Fruit fly (Drosophila melanogaster) whole organism, embryonic: ENCODE measurements around the gene AhcyL1.

ENCODE experiments used
- Ada2b ChIP-seq: fragments of 200-800 bp; sonication (Bioruptor generic); IDR thresholded peaks from 2 replicates; pipeline ENCODE4 v1.3.6; 2022; ENCODE audit warnings: missing biosample characterization, missing genetic modification characterization
- Antp ChIP-seq: fragments of 200-800 bp; sonication (Bioruptor generic); optimal IDR thresholded peaks from 3 replicates; lab custom pipeline; 2016; ENCODE audit warnings: missing biosample characterization, missing genetic modification characterization
- CG10267 ChIP-seq: fragments of 200-800 bp; sonication (Bioruptor generic); optimal IDR thresholded peaks from 2 replicates; lab custom pipeline; 2018; ENCODE audit warnings: missing biosample characterization, mild to moderate bottlenecking, missing genetic modification characterization, moderate library complexity
- CG10366 ChIP-seq: fragments of 200-800 bp; sonication (Bioruptor generic); IDR thresholded peaks from 2 replicates; pipeline ENCODE4 v1.3.6; 2022; ENCODE audit warnings: missing biosample characterization, missing genetic modification characterization
- CG11093 ChIP-seq: fragments of 200-800 bp; sonication (Bioruptor generic); IDR thresholded peaks from 3 replicates; pipeline ENCODE4 v1.3.6; 2022; ENCODE audit warnings: missing biosample characterization, missing genetic modification characterization
- CG11456 ChIP-seq: fragments of 200-800 bp; sonication (Bioruptor generic); IDR thresholded peaks from 3 replicates; pipeline ENCODE4 v1.3.6; 2022; ENCODE audit warnings: missing biosample characterization, missing genetic modification characterization
- CG11695 ChIP-seq: fragments of 200-800 bp; sonication (Bioruptor generic); IDR thresholded peaks from 3 replicates; pipeline ENCODE4 v1.3.6; 2022; ENCODE audit warnings: missing biosample characterization, missing genetic modification characterization
- CG14441 ChIP-seq: fragments of 200-800 bp; sonication (Bioruptor generic); IDR thresholded peaks from 2 replicates; pipeline ENCODE4 v1.3.6; 2022; ENCODE audit warnings: missing biosample characterization, missing genetic modification characterization
- CG15269 ChIP-seq: fragments of 200-800 bp; sonication (Bioruptor generic); optimal IDR thresholded peaks from 2 replicates; lab custom pipeline; 2018; ENCODE audit warnings: missing biosample characterization, mild to moderate bottlenecking, missing genetic modification characterization, moderate library complexity
- CG15514 ChIP-seq: fragments of 200-800 bp; sonication (Bioruptor generic); optimal IDR thresholded peaks from 3 replicates; lab custom pipeline; 2017; ENCODE audit warnings: missing biosample characterization, missing genetic modification characterization, mild to moderate bottlenecking, moderate library complexity, missing genetic modification reagents
- CG2712 ChIP-seq: fragments of 200-800 bp; optimal IDR thresholded peaks from 3 replicates; lab custom pipeline; 2019; ENCODE audit warnings: missing biosample characterization, mild to moderate bottlenecking, missing genetic modification characterization, moderate library complexity
- CG31224 ChIP-seq: fragments of 200-800 bp; sonication (Bioruptor generic); IDR thresholded peaks from 2 replicates; pipeline ENCODE4 v1.3.6; 2022; ENCODE audit warnings: missing biosample characterization, missing genetic modification characterization
- CG31388 ChIP-seq: fragments of 200-800 bp; sonication (Bioruptor generic); optimal IDR thresholded peaks from 2 replicates; lab custom pipeline; 2016; ENCODE audit warnings: missing biosample characterization, missing genetic modification characterization
- CG31441 ChIP-seq: fragments of 200-800 bp; sonication (Bioruptor generic); IDR thresholded peaks from 2 replicates; pipeline ENCODE4 v1.3.6; 2022; ENCODE audit warnings: missing biosample characterization, missing genetic modification characterization
- CG32772 ChIP-seq: fragments of 200-800 bp; sonication (Bioruptor generic); IDR thresholded peaks from 2 replicates; pipeline ENCODE4 v1.3.6; 2022; ENCODE audit warnings: missing biosample characterization, missing genetic modification characterization
- CG34376 ChIP-seq: fragments of 200-800 bp; sonication (Bioruptor generic); optimal IDR thresholded peaks from 2 replicates; lab custom pipeline; 2018; ENCODE audit warnings: missing biosample characterization, mild to moderate bottlenecking, missing genetic modification characterization
- CG34422 ChIP-seq: fragments of 200-800 bp; sonication (Bioruptor generic); IDR thresholded peaks from 3 replicates; pipeline ENCODE4 v1.3.6; 2022; ENCODE audit warnings: missing biosample characterization, missing genetic modification characterization
- CG4360 ChIP-seq: fragments of 200-800 bp; sonication (Bioruptor generic); IDR thresholded peaks from 2 replicates; pipeline ENCODE4 v1.3.6; 2022; ENCODE audit warnings: missing biosample characterization, missing genetic modification characterization
- CG7271 ChIP-seq: fragments of 200-800 bp; sonication (Bioruptor generic); optimal IDR thresholded peaks from 2 replicates; lab custom pipeline; 2018; ENCODE audit warnings: missing biosample characterization, mild to moderate bottlenecking, missing genetic modification characterization, moderate library complexity
- CG7839 ChIP-seq: fragments of 200-800 bp; sonication (Bioruptor generic); optimal IDR thresholded peaks from 3 replicates; lab custom pipeline; 2018; ENCODE audit warnings: missing biosample characterization, mild to moderate bottlenecking, missing genetic modification characterization, moderate library complexity
- CG7963 ChIP-seq: fragments of 200-800 bp; sonication (Bioruptor generic); IDR thresholded peaks from 3 replicates; pipeline ENCODE4 v1.3.6; 2022; ENCODE audit warnings: missing biosample characterization, missing genetic modification characterization; ENCODE audit not compliant: partially characterized antibody
- CG9932 ChIP-seq: fragments of 200-800 bp; sonication (Bioruptor generic); IDR thresholded peaks from 2 replicates; pipeline ENCODE4 v1.3.6; 2022; ENCODE audit warnings: missing biosample characterization, missing genetic modification characterization
- E2f2 ChIP-seq: fragments of 200-800 bp; sonication (Bioruptor generic); IDR thresholded peaks from 2 replicates; pipeline ENCODE4 v1.3.6; 2022; ENCODE audit warnings: missing biosample characterization, missing genetic modification characterization
- HLH3B ChIP-seq: fragments of 200-800 bp; sonication (Bioruptor generic); IDR thresholded peaks from 2 replicates; pipeline ENCODE4 v1.3.6; 2022; ENCODE audit warnings: missing biosample characterization, missing genetic modification characterization
- HLH54F ChIP-seq: fragments of 200-800 bp; sonication (Bioruptor generic); optimal IDR thresholded peaks from 3 replicates; lab custom pipeline; 2016; ENCODE audit warnings: missing biosample characterization, missing genetic modification characterization
- Hr51 ChIP-seq, 2 experiments: fragments of 200-800 bp; sonication (Bioruptor generic); optimal IDR thresholded peaks; 2 replicates in 1 of 2; 3 replicates in 1 of 2; lab custom pipeline; 2016 to 2018; ENCODE audit warnings: missing biosample characterization in 2 of 2, missing genetic modification characterization in 2 of 2, mild to moderate bottlenecking in 1 of 2, moderate library complexity in 1 of 2
- Med ChIP-seq: fragments of 200-800 bp; sonication (Bioruptor generic); peaks from one replicate; lab custom pipeline; 2016; ENCODE audit warnings: missing biosample characterization, missing genetic modification characterization, mild to moderate bottlenecking, inconsistent platforms, moderate library complexity
- Mrtf ChIP-seq: fragments of 200-800 bp; sonication (Bioruptor generic); IDR thresholded peaks from 3 replicates; pipeline ENCODE4 v1.3.6; 2022; ENCODE audit warnings: missing biosample characterization, missing genetic modification characterization
- Oli ChIP-seq: fragments of 200-800 bp; sonication (Bioruptor generic); optimal IDR thresholded peaks from 2 replicates; lab custom pipeline; 2018; ENCODE audit warnings: missing biosample characterization, mild to moderate bottlenecking, missing genetic modification characterization, moderate library complexity
- Ptx1 ChIP-seq: fragments of 200-800 bp; sonication (Bioruptor generic); IDR thresholded peaks from 2 replicates; pipeline ENCODE4 v1.3.6; 2022; ENCODE audit warnings: missing biosample characterization, missing genetic modification characterization
- Rfx ChIP-seq: fragments of 200-800 bp; sonication (Bioruptor generic); IDR thresholded peaks from 2 replicates; pipeline ENCODE4 v1.3.6; 2022; ENCODE audit warnings: missing biosample characterization, missing genetic modification characterization
- Rx ChIP-seq: fragments of 200-800 bp; sonication (Bioruptor generic); IDR thresholded peaks from 2 replicates; pipeline ENCODE4 v1.3.6; 2022; ENCODE audit warnings: missing biosample characterization, missing genetic modification characterization
- ap ChIP-seq: fragments of 200-800 bp; sonication (Bioruptor generic); IDR thresholded peaks from 2 replicates; pipeline ENCODE4 v1.3.6; 2022; ENCODE audit warnings: missing biosample characterization, missing genetic modification characterization
- ci ChIP-seq: fragments of 200-800 bp; sonication (Bioruptor generic); IDR thresholded peaks from 3 replicates; pipeline ENCODE4 v1.3.6; 2022; ENCODE audit warnings: missing biosample characterization, missing genetic modification characterization
- dysf ChIP-seq: fragments of 200-800 bp; sonication (Bioruptor generic); IDR thresholded peaks from 3 replicates; pipeline ENCODE4 v1.3.6; 2022; ENCODE audit warnings: missing biosample characterization, missing genetic modification characterization
- esg ChIP-seq: fragments of 200-800 bp; sonication (Bioruptor generic); conservative IDR thresholded peaks from 2 replicates; pipeline ENCODE4 v1.3.6; 2022; ENCODE audit warnings: missing biosample characterization, missing genetic modification characterization
- fd96Cb ChIP-seq: fragments of 200-800 bp; sonication (Bioruptor generic); optimal IDR thresholded peaks from 2 replicates; lab custom pipeline; 2018; ENCODE audit warnings: missing biosample characterization, mild to moderate bottlenecking, missing genetic modification characterization, moderate library complexity
- gsb-n ChIP-seq: fragments of 200-800 bp; sonication (Bioruptor generic); optimal IDR thresholded peaks from 3 replicates; lab custom pipeline; 2018; ENCODE audit warnings: missing biosample characterization, mild to moderate bottlenecking, missing genetic modification characterization
- p53 ChIP-seq: fragments of 200-800 bp; sonication (Bioruptor generic); optimal IDR thresholded peaks from 2 replicates; lab custom pipeline; 2016; ENCODE audit warnings: missing biosample characterization, missing genetic modification characterization
- prd ChIP-seq, 3 experiments: fragments of >200 bp in 2 of 3; fragments of 200-800 bp in 1 of 3; sonication (Bioruptor generic) in 1 of 3; optimal IDR thresholded peaks in 2 of 3; IDR thresholded peaks in 1 of 3; 2 replicates in 2 of 3; 3 replicates in 1 of 3; pipeline versions ENCODE4 v1.3.6 to Lab custom; 2017 to 2022; ENCODE audit warnings: missing biosample characterization in 1 of 3, missing genetic modification characterization in 1 of 3
- sisA ChIP-seq: fragments of 200-800 bp; sonication (Bioruptor generic); IDR thresholded peaks from 2 replicates; pipeline ENCODE4 v1.3.6; 2022; ENCODE audit warnings: missing biosample characterization, missing genetic modification characterization
- slbo ChIP-seq: fragments of 200-800 bp; sonication (Bioruptor generic); IDR thresholded peaks from 2 replicates; pipeline ENCODE4 v1.3.6; 2022; ENCODE audit warnings: missing biosample characterization, missing genetic modification characterization
- sob ChIP-seq: fragments of 200-800 bp; sonication (Bioruptor generic); IDR thresholded peaks from 2 replicates; pipeline ENCODE4 v1.3.6; 2022; ENCODE audit warnings: missing biosample characterization, missing genetic modification characterization
- ssp ChIP-seq: fragments of 200-800 bp; sonication (Bioruptor generic); IDR thresholded peaks from 2 replicates; pipeline ENCODE4 v1.3.6; 2022; ENCODE audit warnings: missing biosample characterization, missing genetic modification characterization
- tgo ChIP-seq: fragments of 200-800 bp; sonication (Bioruptor generic); IDR thresholded peaks from 3 replicates; pipeline ENCODE4 v1.3.6; 2022; ENCODE audit warnings: missing biosample characterization, missing genetic modification characterization
- ttk ChIP-seq: fragments of 200-800 bp; sonication (Bioruptor generic); IDR thresholded peaks from 2 replicates; pipeline ENCODE4 v2.1.2; 2022; ENCODE audit warnings: missing biosample characterization, missing genetic modification characterization
- tx ChIP-seq: fragments of 200-800 bp; sonication (Bioruptor generic); optimal IDR thresholded peaks from 2 replicates; lab custom pipeline; 2016; ENCODE audit warnings: missing biosample characterization, missing genetic modification characterization
- unpg ChIP-seq: fragments of 200-800 bp; sonication (Bioruptor generic); optimal IDR thresholded peaks from 3 replicates; lab custom pipeline; 2018; ENCODE audit warnings: missing biosample characterization, mild to moderate bottlenecking, missing genetic modification characterization, moderate library complexity
- wdn ChIP-seq: fragments of 200-800 bp; sonication (Bioruptor generic); IDR thresholded peaks from 2 replicates; pipeline ENCODE4 v1.3.6; 2022; ENCODE audit warnings: missing biosample characterization, missing genetic modification characterization
- zfh1 ChIP-seq: fragments of 200-800 bp; sonication (Bioruptor generic); IDR thresholded peaks from 3 replicates; pipeline ENCODE4 v1.3.6; 2022; ENCODE audit warnings: missing biosample characterization, missing genetic modification characterization

AhcyL1 gene

DNA sequence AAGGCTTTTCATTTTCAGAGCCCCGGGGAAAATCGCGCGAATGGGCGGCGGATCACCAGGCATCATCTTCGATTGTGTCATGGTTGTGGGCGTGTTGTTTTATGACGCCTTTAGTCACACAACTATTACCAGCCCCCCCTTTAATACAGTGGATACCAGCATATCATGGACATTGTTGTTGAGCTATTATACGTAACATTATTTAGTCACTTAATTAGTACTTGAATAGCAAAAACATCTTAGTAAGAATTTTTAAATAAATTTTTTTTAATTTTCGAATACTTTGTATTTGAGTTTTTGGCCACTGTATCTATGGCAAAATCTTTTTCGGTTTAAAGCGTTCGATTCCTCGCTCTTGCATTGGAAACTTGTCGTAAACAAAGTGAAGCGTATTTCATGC is 8.4 kb downstream of the AhcyL1 start (continued):
- TF ChIP-seq tx: no peak
- TF ChIP-seq CG32772: 0 out of 2 replicates have a peak, but pooled peaks have one; percentile 18
- TF ChIP-seq HLH3B (GFP tag; lab: Robert Waterston, UW): peak; percentile 49
- TF ChIP-seq Hr51 (GFP tag; optimal IDR thresholded peaks at IDR 0.05; lab: Kevin White, UChicago): peak in 1 of 2 experiments; percentile 36
- TF ChIP-seq CG34422 (GFP tag; lab: Robert Waterston, UW): 0 out of 3 replicates have a peak, but pooled peaks have one; percentile 39
- peak; percentile 47 for TF ChIP-seq CG10366 (GFP tag; lab: Robert Waterston, UW)
- no peak for TF ChIP-seq HLH54F (GFP tag; lab: Kevin White, UChicago)
- TF ChIP-seq CG7963: no peak
- peak; percentile 48; the same call in 1 of the 3 replicates for TF ChIP-seq ci (GFP tag; lab: Robert Waterston, UW)
- TF ChIP-seq Ada2b (GFP tag; lab: Robert Waterston, UW): peak; percentile 44; the same call in 1 of the 2 replicates
- peak; percentile 4 for TF ChIP-seq unpg (GFP tag; lab: Kevin White, UChicago)
- TF ChIP-seq Antp (GFP tag; lab: Kevin White, UChicago): no peak
- TF ChIP-seq ssp (GFP tag; lab: Robert Waterston, UW): 0 out of 2 replicates have a peak, but pooled peaks have one; percentile 32
- TF ChIP-seq CG34376: no peak
- TF ChIP-seq zfh1 (GFP tag; lab: Robert Waterston, UW): peak; percentile 40; the same call in 1 of the 3 replicates
- peak; percentile 24 for TF ChIP-seq Oli (tag; lab: Kevin White, UChicago)
- TF ChIP-seq CG11093 (GFP tag; lab: Robert Waterston, UW): peak; percentile 37; the same call in 1 of the 3 replicates
- peak; percentile 67 for TF ChIP-seq Med
- TF ChIP-seq CG31224 (GFP tag; lab: Robert Waterston, UW): peak; percentile 43; the same call in 1 of the 2 replicates
- TF ChIP-seq ttk (GFP tag; lab: Robert Waterston, UW): 0 out of 2 replicates have a peak, but pooled peaks have one; percentile 23
- no peak for TF ChIP-seq CG10267
- TF ChIP-seq wdn (GFP tag; lab: Robert Waterston, UW): no peak
- TF ChIP-seq CG14441 (GFP tag; lab: Robert Waterston, UW): peak; percentile 50
- TF ChIP-seq dysf: peak; percentile 61; the same call in 2 of the 3 replicates
- no peak for TF ChIP-seq prd (optimal IDR thresholded peaks at IDR 0.05; lab: Kevin White, UChicago)
- peak; percentile 42; the same call in 2 of the 3 replicates for TF ChIP-seq prd (GFP tag; IDR thresholded peaks at IDR 0.05; lab: Robert Waterston, UW)
- TF ChIP-seq esg (GFP tag; lab: Robert Waterston, UW): peak; percentile 53
- no peak for TF ChIP-seq CG31388 (GFP tag; lab: Kevin White, UChicago)
- no peak for TF ChIP-seq CG4360 (GFP tag; lab: Robert Waterston, UW)
- peak; percentile 67; the same call in 2 of the 3 replicates for TF ChIP-seq tgo (GFP tag; lab: Robert Waterston, UW)
- peak; percentile 60 for TF ChIP-seq Ptx1 (GFP tag; lab: Robert Waterston, UW)
- TF ChIP-seq ap (GFP tag; lab: Robert Waterston, UW): 0 out of 2 replicates have a peak, but pooled peaks have one; percentile 24
- 0 out of 3 replicates have a peak, but pooled peaks have one; percentile 52 for TF ChIP-seq CG11695 (GFP tag; lab: Robert Waterston, UW)
- TF ChIP-seq CG15514 (GFP tag; lab: Kevin White, UChicago): no peak
- TF ChIP-seq Rfx (GFP tag; lab: Robert Waterston, UW): peak; percentile 64
- TF ChIP-seq slbo: peak; percentile 56
- TF ChIP-seq sisA (GFP tag; lab: Robert Waterston, UW): peak; percentile 29; the same call in 1 of the 2 replicates
- peak; percentile 27 for TF ChIP-seq CG2712
- TF ChIP-seq p53 (GFP tag; lab: Kevin White, UChicago): no peak
- 0 out of 2 replicates have a peak, but pooled peaks have one; percentile 28 for TF ChIP-seq Rx (GFP tag; lab: Robert Waterston, UW)
- TF ChIP-seq CG15269 (tag; lab: Kevin White, UChicago): peak; percentile 35
- peak; percentile 27 for TF ChIP-seq E2f2 (GFP tag; lab: Robert Waterston, UW)
- peak; percentile 65; the same call in 2 of the 3 replicates for TF ChIP-seq Mrtf (GFP tag; lab: Robert Waterston, UW)
- TF ChIP-seq fd96Cb (tag; lab: Kevin White, UChicago): peak; percentile 6
- peak; percentile 67 for TF ChIP-seq CG9932
- TF ChIP-seq sob (GFP tag; lab: Robert Waterston, UW): peak; percentile 31; the same call in 1 of the 2 replicates
- TF ChIP-seq CG11456 (GFP tag; lab: Robert Waterston, UW): 0 out of 3 replicates have a peak, but pooled peaks have one; percentile 29
- no peak for TF ChIP-seq gsb-n (tag; lab: Kevin White, UChicago)
- 0 out of 2 replicates have a peak, but pooled peaks have one; percentile 20 for TF ChIP-seq CG31441 (GFP tag; lab: Robert Waterston, UW)
- no peak for TF ChIP-seq CG7271
- TF ChIP-seq CG7839 (tag; lab: Kevin White, UChicago): peak; percentile 35
